Fruit fly (Drosophila melanogaster) Kc167 (cell line): Measurements from ENCODE around the gene wit.

Experiments
- Myc ChIP-seq: fragments of >200 bp; optimal IDR thresholded peaks from 2 replicates; lab custom pipeline; 2017; ENCODE audit warnings: missing external identifiers
- Sin3A ChIP-seq: fragments of >200 bp; optimal IDR thresholded peaks from 2 replicates; lab custom pipeline; 2018; ENCODE audit warnings: missing external identifiers
- h ChIP-seq: fragments of >200 bp; optimal IDR thresholded peaks from 3 replicates; lab custom pipeline; 2018; ENCODE audit warnings: missing external identifiers
- insv ChIP-seq: fragments of >200 bp; optimal IDR thresholded peaks from 3 replicates; lab custom pipeline; 2018; ENCODE audit warnings: missing external identifiers
- psq ChIP-seq: fragments of >200 bp; optimal IDR thresholded peaks from 2 replicates; lab custom pipeline; 2017; ENCODE audit warnings: missing external identifiers
- ttk ChIP-seq: sonication (Bioruptor generic); optimal IDR thresholded peaks from 2 replicates; lab custom pipeline; 2017; ENCODE audit warnings: missing external identifiers

The wit gene

dm6 chr3L:4056812-4057211, 14.7 kb downstream of the wit start:
- TF ChIP-seq psq (lab: Kevin White, UChicago) (no peak), h (lab: Kevin White, UChicago) (no peak), insv (lab: Kevin White, UChicago) (no peak), Sin3A (lab: Kevin White, UChicago) (no peak), Myc (lab: Kevin White, UChicago) (no peak), ttk (lab: Kevin White, UChicago) (no peak)

dm6 chr3L:4055438-4055962, 16.0 kb downstream of the wit start:
- TF ChIP-seq Sin3A (lab: Kevin White, UChicago) (no peak), Myc (lab: Kevin White, UChicago) (no peak), ttk (lab: Kevin White, UChicago) (no peak), h (lab: Kevin White, UChicago) (no peak), insv (lab: Kevin White, UChicago) (no peak), psq (lab: Kevin White, UChicago) (no peak)

dm6 chr3L:4049082-4049481, 22.4 kb downstream of the wit start:
- no peak for TF ChIP-seq Myc (lab: Kevin White, UChicago)

DNA sequence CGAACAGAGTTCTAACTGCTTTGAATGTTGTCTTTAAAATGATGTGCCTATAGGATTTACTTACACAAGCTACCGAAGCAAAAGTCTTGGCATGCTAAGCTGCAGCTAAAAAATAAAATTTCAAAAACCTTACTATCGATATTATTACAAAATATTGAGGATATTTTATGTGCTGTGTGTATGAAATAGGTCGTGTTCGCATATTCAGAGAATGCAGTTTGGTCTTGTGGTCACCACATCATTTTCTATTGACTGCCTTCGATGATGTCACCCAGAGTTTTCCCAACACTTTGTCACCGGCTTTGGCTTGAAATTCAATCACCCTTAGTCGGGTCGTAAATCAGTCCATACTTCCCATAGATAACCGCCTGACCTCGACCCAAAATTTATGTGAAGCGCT, 23.9 kb downstream of the wit start, which contains the start of gene Dpy-30L2:
Dpy-30L2 (minus strand) TSS at position 101 of the 400 bp plus-strand sequence.
- TF ChIP-seq psq (lab: Kevin White, UChicago) (no peak), ttk (lab: Kevin White, UChicago) (no peak), insv (lab: Kevin White, UChicago) (no peak), h (lab: Kevin White, UChicago) (no peak), Sin3A (lab: Kevin White, UChicago) (no peak), Myc (lab: Kevin White, UChicago) (no peak)

- TF ChIP-seq Myc (lab: Kevin White, UChicago): no peak
Observed at dm6 chr3L:4046289-4046688, 25.2 kb downstream of the wit start, which contains the start of gene CG1136. TSS of gene CG1136 (plus strand) at chr3L:4046596.

- TF ChIP-seq psq (lab: Kevin White, UChicago) (no peak), h (lab: Kevin White, UChicago) (no peak), Sin3A (lab: Kevin White, UChicago) (no peak), Myc (lab: Kevin White, UChicago) (no peak), ttk (lab: Kevin White, UChicago) (no peak)
Observed at dm6 chr3L:4044497-4044896, 27.0 kb downstream of the wit start.

DNA sequence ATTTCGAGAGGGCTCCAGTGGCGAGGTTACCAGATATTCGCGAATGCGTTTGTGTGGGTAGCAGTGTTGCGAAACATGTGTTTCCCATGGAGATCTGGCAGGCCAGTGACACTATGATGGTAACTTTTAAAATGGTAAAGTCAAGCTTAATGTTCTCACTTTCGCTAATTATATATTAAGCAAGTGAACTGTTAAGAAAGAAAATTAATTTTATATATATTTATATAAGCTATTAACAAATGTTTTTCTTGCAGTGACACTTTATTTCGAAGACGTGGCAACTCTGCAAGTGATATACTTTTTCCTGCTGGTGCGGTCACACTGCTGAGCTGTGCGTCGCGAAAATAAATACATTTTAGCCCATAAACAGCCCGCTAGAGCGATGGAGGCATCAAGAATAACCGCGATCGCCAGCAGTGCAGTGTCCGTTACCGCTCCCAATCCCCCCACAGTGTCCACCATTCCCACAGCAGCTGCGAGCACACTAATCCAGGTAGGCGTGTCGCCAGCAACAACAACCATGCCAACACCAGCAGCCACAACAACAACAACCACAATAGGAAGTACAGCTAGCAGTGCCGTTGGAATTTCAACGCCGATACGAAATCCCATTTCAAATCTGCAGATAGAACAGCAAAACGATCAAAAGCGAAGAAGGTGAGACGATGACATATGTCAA, 31.1 kb downstream of the wit start, which contains the start of the genes CG11593 and Rcd5:
CG11593 (minus strand) TSS at position 236 of the 679 bp plus-strand sequence.
Rcd5 (plus strand) TSS at position 283 of the 679 bp plus-strand sequence.
- no peak for TF ChIP-seq Sin3A (lab: Kevin White, UChicago)
- TF ChIP-seq Myc (lab: Kevin White, UChicago): no peak
- no peak for TF ChIP-seq insv (lab: Kevin White, UChicago)
- TF ChIP-seq psq (lab: Kevin White, UChicago): no peak
- TF ChIP-seq h (lab: Kevin White, UChicago): no peak
- TF ChIP-seq ttk (lab: Kevin White, UChicago): no peak

DNA sequence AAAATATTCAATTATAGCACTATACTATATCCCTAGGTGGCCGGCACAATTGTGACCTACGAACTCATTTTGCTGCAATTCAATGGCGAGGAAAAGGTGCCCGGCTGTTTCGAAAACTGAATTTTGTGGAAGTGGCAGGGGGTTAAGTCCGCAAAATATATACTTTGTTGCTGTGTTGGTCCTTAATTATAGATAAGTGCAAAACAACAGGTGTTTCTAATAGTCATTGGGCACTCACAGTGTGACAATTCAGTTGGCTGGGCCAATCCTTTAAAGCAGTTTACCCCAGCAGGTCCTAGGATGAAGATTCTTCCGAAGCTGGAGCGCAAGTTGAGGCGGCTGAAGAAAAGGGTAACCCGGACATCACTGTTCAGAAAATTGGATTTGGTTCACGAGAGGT, 36.0 kb downstream of the wit start, which contains the start of gene Gr64f:
Gr64f (plus strand) TSS at position 301 of the 400 bp plus-strand sequence.
- TF ChIP-seq ttk (lab: Kevin White, UChicago) (no peak), h (lab: Kevin White, UChicago) (no peak), Sin3A (lab: Kevin White, UChicago) (no peak), insv (lab: Kevin White, UChicago) (no peak), psq (lab: Kevin White, UChicago) (no peak), Myc (lab: Kevin White, UChicago) (no peak)

dm6 chr3L:4031762-4032161, 39.8 kb downstream of the wit start, which contains the start of the genes Gr64d and Gr64e:
TSS of gene Gr64d (plus strand) at chr3L:4032062.
TSS of gene Gr64e (plus strand) at chr3L:4032141.
- no peak for TF ChIP-seq ttk (lab: Kevin White, UChicago)
- TF ChIP-seq psq (lab: Kevin White, UChicago): no peak
- TF ChIP-seq h (lab: Kevin White, UChicago): no peak

dm6 chr3L:4028305-4028704, 43.2 kb downstream of the wit start, which contains the start of the genes Gr64b and Gr64c:
TSS of gene Gr64b (plus strand) at chr3L:4028605.
TSS of gene Gr64c (plus strand) at chr3L:4028605.
- TF ChIP-seq psq (lab: Kevin White, UChicago) (no peak), insv (lab: Kevin White, UChicago) (no peak), h (lab: Kevin White, UChicago) (no peak), Myc (lab: Kevin White, UChicago) (no peak), Sin3A (lab: Kevin White, UChicago) (no peak), ttk (lab: Kevin White, UChicago) (no peak)

dm6 chr3L:4026506-4026868, 45.0 kb downstream of the wit start, which contains the start of gene Gr64a:
TSS of gene Gr64a (plus strand) at chr3L:4026769.
- TF ChIP-seq psq (lab: Kevin White, UChicago): no peak
- TF ChIP-seq Sin3A (lab: Kevin White, UChicago): no peak
- no peak for TF ChIP-seq h (lab: Kevin White, UChicago)
